Worm (Caenorhabditis elegans) whole organism, L3 larva: ENCODE results near the gene nspb-9.

Experiments
- R02D3.7 ChIP-seq: fragments of 150-350 bp; optimal IDR thresholded peaks from 2 replicates; lab custom pipeline; 2014; ENCODE audit warnings: missing biosample characterization, missing genetic modification characterization
- aly-2 ChIP-seq: fragments of 150-350 bp; optimal IDR thresholded peaks from 2 replicates; lab custom pipeline; 2014; ENCODE audit warnings: missing biosample characterization, missing genetic modification characterization
- ama-1 ChIP-seq: fragments of 150-350 bp; optimal IDR thresholded peaks from 2 replicates; lab custom pipeline; 2018
- ceh-16 ChIP-seq: sonication (generic microtip); optimal IDR thresholded peaks from 2 replicates; lab custom pipeline; 2017; ENCODE audit warnings: missing biosample characterization, missing genetic modification characterization
- fkh-10 ChIP-seq: sonication (generic microtip); optimal IDR thresholded peaks from 2 replicates; lab custom pipeline; 2017; ENCODE audit warnings: missing biosample characterization, missing genetic modification reagents, missing genetic modification characterization
- mdl-1 ChIP-seq: fragments of 150-350 bp; optimal IDR thresholded peaks from 2 replicates; lab custom pipeline; 2014; ENCODE audit warnings: missing biosample characterization, missing genetic modification characterization
- nhr-43 ChIP-seq: sonication (generic microtip); optimal IDR thresholded peaks from 2 replicates; lab custom pipeline; 2016; ENCODE audit warnings: mild to moderate bottlenecking, missing genetic modification characterization, missing compliant biosample characterization; ENCODE audit not compliant: poor library complexity, severe bottlenecking
- nhr-76 ChIP-seq: fragments of 150-350 bp; sonication (generic microtip); optimal IDR thresholded peaks from 5 replicates; lab custom pipeline; 2014; ENCODE audit warnings: missing biosample characterization, missing genetic modification characterization
- pha-4 ChIP-seq: fragments of 150-350 bp; optimal IDR thresholded peaks from 2 replicates; lab custom pipeline; 2014; ENCODE audit warnings: missing biosample characterization, missing genetic modification reagents, missing genetic modification characterization
- snpc-4 ChIP-seq: fragments of 150-350 bp; optimal IDR thresholded peaks from 2 replicates; lab custom pipeline; 2014; ENCODE audit warnings: missing biosample characterization, missing genetic modification characterization
- tbx-2 ChIP-seq: sonication (generic microtip); optimal IDR thresholded peaks from 2 replicates; lab custom pipeline; 2016; ENCODE audit warnings: mild to moderate bottlenecking, missing genetic modification characterization, missing compliant biosample characterization
- ztf-11 ChIP-seq: fragments of 150-350 bp; optimal IDR thresholded peaks from 2 replicates; lab custom pipeline; 2014; ENCODE audit warnings: missing biosample characterization, missing genetic modification characterization

DNA sequence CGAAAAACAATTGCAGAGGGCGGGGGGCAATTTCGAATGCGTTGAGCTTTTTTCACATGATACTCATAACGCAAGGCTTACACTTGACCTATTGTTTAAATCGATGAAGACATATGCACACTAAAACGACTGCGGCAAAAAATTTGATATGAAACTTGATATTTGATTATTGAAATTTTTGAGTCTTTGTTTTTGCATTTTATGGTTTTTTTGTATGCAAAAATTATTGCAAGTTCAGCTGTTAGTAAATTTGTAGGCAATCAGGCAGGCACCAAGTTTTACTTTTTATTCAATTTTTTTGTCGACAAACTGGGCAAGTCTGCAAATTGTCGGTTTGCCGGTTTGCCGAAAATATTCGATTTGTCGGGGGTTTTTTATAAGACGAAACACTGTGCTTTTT lies 25.5 kb downstream of the nspb-9 start, which contains the start of gene arl-3:
- TF ChIP-seq pha-4 (no peak), tbx-2 (tag; lab: Kevin White, UChicago) (no peak), mdl-1 (no peak), ztf-11 (tag; lab: Kevin White, UChicago) (no peak), fkh-10 (no peak), nhr-43 (no peak), snpc-4 (tag; lab: Kevin White, UChicago) (no peak), aly-2 (tag; lab: Kevin White, UChicago) (no peak), ama-1 (lab: Kevin White, UChicago) (no peak), R02D3.7 (tag; lab: Kevin White, UChicago) (no peak), nhr-76 (tag; lab: Kevin White, UChicago) (no peak), ceh-16 (tag; lab: Kevin White, UChicago) (no peak)
